Worm (Caenorhabditis elegans): Measurements from ENCODE around the gene Y41D4A.6.

Y41D4A.6 gene

DNA sequence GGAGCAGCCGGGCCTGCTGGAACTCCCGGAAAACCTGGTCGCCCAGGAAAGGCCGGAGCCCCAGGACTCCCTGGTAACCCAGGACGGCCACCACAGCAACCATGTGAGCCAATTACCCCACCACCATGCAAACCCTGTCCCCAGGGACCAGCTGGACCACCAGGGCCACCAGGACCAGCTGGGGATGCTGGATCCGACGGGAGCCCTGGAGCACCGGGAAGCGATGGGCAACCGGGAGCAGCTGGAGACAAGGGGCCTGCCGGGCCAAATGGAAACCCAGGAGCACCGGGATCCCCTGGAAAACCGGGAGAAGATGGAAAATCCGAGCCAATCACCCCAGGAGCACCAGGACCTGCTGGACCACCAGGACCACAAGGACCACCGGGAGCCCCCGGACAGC lies 23.8 kb upstream of the Y41D4A.6 start (continued):
- TF ChIP-seq ctbp-1 (GFP tag; IDR thresholded peaks at IDR 0.05) = no peak
- TF ChIP-seq zfp-3 (GFP tag; conservative IDR thresholded peaks at IDR 0.05) = no peak
- no peak for TF ChIP-seq madf-9 (GFP tag; conservative IDR thresholded peaks at IDR 0.05)
- TF ChIP-seq pha-4 (GFP tag; IDR thresholded peaks at IDR 0.05) = peak; percentile 20; the same call in 1 of the 2 replicates
- TF ChIP-seq pha-4 (tag; optimal IDR thresholded peaks at IDR 0.05) = no peak
- TF ChIP-seq dmd-9 (GFP tag; IDR thresholded peaks at IDR 0.05) = no peak
- TF ChIP-seq daf-12 (tag; optimal IDR thresholded peaks at IDR 0.05) = no peak
- TF ChIP-seq aha-1 (tag) = peak; percentile 19
- no peak for TF ChIP-seq nhr-102 (tag; optimal IDR thresholded peaks at IDR 0.05)
- TF ChIP-seq ztf-7 (tag; optimal IDR thresholded peaks at IDR 0.05) = no peak
- 0 out of 4 replicates have a peak, but pooled peaks of 1 of the 2 experiments have one; percentile 11 for TF ChIP-seq madf-5 (GFP tag; IDR thresholded peaks at IDR 0.05)
- no peak for TF ChIP-seq T26A8.4 (GFP tag; IDR thresholded peaks at IDR 0.05)
- TF ChIP-seq daf-19 (GFP tag; conservative IDR thresholded peaks at IDR 0.05) = no peak
- no peak for TF ChIP-seq zag-1 (tag; optimal IDR thresholded peaks at IDR 0.05)
- TF ChIP-seq spr-3 (GFP tag; optimal IDR thresholded peaks at IDR 0.05) = peak; percentile 10
- no peak for TF ChIP-seq ceh-44 (GFP tag; IDR thresholded peaks at IDR 0.05)

DNA sequence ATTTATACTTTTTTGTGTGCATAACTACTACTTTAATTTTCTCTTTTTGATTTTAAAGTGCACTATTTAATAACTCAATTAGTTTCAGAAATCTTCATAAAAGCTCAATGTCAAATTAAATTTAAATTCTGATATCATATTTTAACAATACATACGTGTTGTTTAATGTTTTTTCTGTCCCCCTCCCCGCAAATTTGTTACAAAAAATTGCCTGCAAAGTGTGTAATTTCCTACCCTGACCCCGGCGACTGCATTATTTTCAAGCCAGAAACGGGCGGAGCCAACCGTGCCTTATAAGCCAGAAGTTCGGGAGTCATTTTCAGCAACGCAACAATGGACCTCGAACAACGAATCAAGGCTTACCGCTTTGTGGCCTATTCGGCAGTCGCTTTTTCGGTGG lies 23.0 kb upstream of the Y41D4A.6 start, which contains the start of gene col-108:
Gene col-108 (plus strand): TSS at position 301 of the 400 bp plus-strand sequence.
- no peak for TF ChIP-seq Y5F2A.4 (GFP tag; optimal IDR thresholded peaks at IDR 0.05)
- TF ChIP-seq nhr-41 (GFP tag; IDR thresholded peaks at IDR 0.05) = no peak
- no peak for TF ChIP-seq unc-130 (GFP tag; optimal IDR thresholded peaks at IDR 0.05)
- TF ChIP-seq F26F4.8 (GFP tag; conservative IDR thresholded peaks at IDR 0.05) = no peak
- TF ChIP-seq lin-1 (GFP tag; IDR thresholded peaks at IDR 0.05) = no peak

DNA sequence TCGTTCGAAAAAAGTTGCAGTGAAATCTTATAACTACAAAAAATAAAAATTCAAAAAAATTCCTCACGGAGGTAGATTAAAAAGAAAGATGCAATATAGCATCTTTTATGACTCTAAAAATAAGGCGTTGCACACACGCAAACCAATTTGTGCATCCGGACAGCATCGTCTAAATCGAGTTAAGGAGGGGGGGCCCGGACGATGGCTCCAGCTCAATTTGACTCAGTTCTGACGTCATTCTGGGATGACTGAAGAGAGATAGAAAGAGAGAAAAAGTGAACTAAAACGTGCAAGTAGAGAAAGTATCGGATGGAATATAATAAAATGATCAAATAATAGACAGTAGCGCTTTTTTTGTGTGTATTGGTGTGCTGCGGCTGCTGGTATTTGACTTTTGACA lies 20.7 kb upstream of the Y41D4A.6 start:
- TF ChIP-seq aha-1 (tag) (peak; percentile 89), hif-1 (tag; optimal IDR thresholded peaks at IDR 0.05) (peak in 1 of 2 experiments; percentile 38), ces-1 (GFP tag; optimal IDR thresholded peaks at IDR 0.05) (peak; percentile 93), arid-1 (GFP tag; conservative IDR thresholded peaks at IDR 0.05) (no peak), dmd-6 (GFP tag; IDR thresholded peaks at IDR 0.05) (0 out of 2 replicates have a peak, but pooled peaks have one; percentile 17), rbr-2 (tag; optimal IDR thresholded peaks at IDR 0.05) (peak; percentile 10), dve-1 (tag; optimal IDR thresholded peaks at IDR 0.05; ENCODE audit: insufficient read depth) (no peak), fkh-10 (GFP tag; optimal IDR thresholded peaks at IDR 0.05) (peak; percentile 53), lsy-2 (tag; optimal IDR thresholded peaks at IDR 0.05) (peak in 1 of 2 experiments; percentile 58), attf-4 (tag; optimal IDR thresholded peaks at IDR 0.05) (no peak), spr-1 (tag; optimal IDR thresholded peaks at IDR 0.05) (no peak), nhr-76 (tag; optimal IDR thresholded peaks at IDR 0.05) (no peak), ctbp-1 (GFP tag; IDR thresholded peaks at IDR 0.05) (peak; percentile 76), mdl-1 (tag; optimal IDR thresholded peaks at IDR 0.05) (peak in 1 of 2 experiments; percentile 27), Y105C5A.15 (GFP tag; IDR thresholded peaks at IDR 0.05) (no peak), ceh-20 (GFP tag; IDR thresholded peaks at IDR 0.05) (no peak), mep-1 (tag; optimal IDR thresholded peaks at IDR 0.05) (peak; percentile 8), vab-7 (GFP tag; IDR thresholded peaks at IDR 0.05) (no peak), F44E2.7 (GFP tag; IDR thresholded peaks at IDR 0.05) (no peak), zfp-3 (GFP tag; conservative IDR thresholded peaks at IDR 0.05) (no peak)
